Worm (Caenorhabditis elegans): ENCODE measurements around the gene sri-46.

The sri-46 gene

ce11 chrII:675303-675702 is 4.4 kb upstream of the sri-46 start, which contains the start of gene Y39F10C.1:
Gene Y39F10C.1, plus strand, starts transcription at chrII:675603.
- no peak for TF ChIP-seq hsf-1 (GFP tag; IDR thresholded peaks at IDR 0.05)
- no peak for TF ChIP-seq lin-35 (GFP tag; optimal IDR thresholded peaks at IDR 0.05)
- no peak for TF ChIP-seq lin-40 (tag; optimal IDR thresholded peaks at IDR 0.05)
- TF ChIP-seq F23B12.7 (tag; optimal IDR thresholded peaks at IDR 0.05; ENCODE audit: insufficient read depth): no peak
- TF ChIP-seq K11D2.4 (GFP tag; IDR thresholded peaks at IDR 0.05): no peak

- TF ChIP-seq fkh-3 (tag; optimal IDR thresholded peaks at IDR 0.05) (no peak), egl-44 (GFP tag; IDR thresholded peaks at IDR 0.05) (no peak), dpl-1 (GFP tag; optimal IDR thresholded peaks at IDR 0.05) (no peak), F57C9.4 (tag; optimal IDR thresholded peaks at IDR 0.05) (no peak), ccch-3 (GFP tag; optimal IDR thresholded peaks at IDR 0.05) (no peak), lag-1 (GFP tag; IDR thresholded peaks at IDR 0.05) (no peak), Y67H2A.10 (GFP tag; conservative IDR thresholded peaks at IDR 0.05) (no peak), hmg-20 (GFP tag; IDR thresholded peaks at IDR 0.05) (no peak), ztf-28 (GFP tag; IDR thresholded peaks at IDR 0.05) (no peak), hlh-26 (GFP tag; conservative IDR thresholded peaks at IDR 0.05) (no peak), hmg-1.2 (GFP tag; IDR thresholded peaks at IDR 0.05) (no peak), nhr-27 (tag; optimal IDR thresholded peaks at IDR 0.05) (no peak)
Measured at ce11 chrII:674116-674515, 3.2 kb upstream of the sri-46 start, which contains the start of gene Y39F10C.3. Gene Y39F10C.3, plus strand, starts transcription at chrII:674416.

- TF ChIP-seq C06A6.2 (GFP tag; conservative IDR thresholded peaks at IDR 0.05) (no peak), attf-6 (GFP tag; IDR thresholded peaks at IDR 0.05) (no peak), hmg-1.2 (GFP tag; IDR thresholded peaks at IDR 0.05) (no peak), F49E8.2 (tag; optimal IDR thresholded peaks at IDR 0.05; ENCODE audit: insufficient read depth) (no peak), unc-130 (GFP tag; optimal IDR thresholded peaks at IDR 0.05) (no peak), dpff-1 (tag; optimal IDR thresholded peaks at IDR 0.05) (no peak), rec-8 (tag; optimal IDR thresholded peaks at IDR 0.05) (no peak), bed-2 (GFP tag; IDR thresholded peaks at IDR 0.05) (no peak), rpc-1 (optimal IDR thresholded peaks at IDR 0.05) (no peak), rpc-1 (tag; optimal IDR thresholded peaks at IDR 0.05) (no peak), ets-4 (GFP tag; optimal IDR thresholded peaks at IDR 0.05) (no peak), unc-62 (GFP tag; optimal IDR thresholded peaks at IDR 0.05) (no peak)
Measured at ce11 chrII:667864-668263, 3.1 kb downstream of the sri-46 start.

- no peak for TF ChIP-seq zfh-2 (GFP tag; conservative IDR thresholded peaks at IDR 0.05)
- TF ChIP-seq nhr-120 (GFP tag; IDR thresholded peaks at IDR 0.05): no peak
- no peak for TF ChIP-seq chd-7 (tag; optimal IDR thresholded peaks at IDR 0.05)
- no peak for TF ChIP-seq let-526 (GFP tag; IDR thresholded peaks at IDR 0.05)
- no peak for TF ChIP-seq lag-1 (GFP tag; IDR thresholded peaks at IDR 0.05)
- TF ChIP-seq zim-3 (tag; optimal IDR thresholded peaks at IDR 0.05): no peak
- TF ChIP-seq madf-6 (GFP tag; IDR thresholded peaks at IDR 0.05): no peak
- TF ChIP-seq aptf-2 (GFP tag; conservative IDR thresholded peaks at IDR 0.05): no peak
- no peak for TF ChIP-seq tlf-1 (GFP tag; optimal IDR thresholded peaks at IDR 0.05)
- TF ChIP-seq ZK185.1 (tag; optimal IDR thresholded peaks at IDR 0.05; ENCODE audit: poor library complexity, severe bottlenecking): no peak
- TF ChIP-seq ztf-3 (GFP tag; optimal IDR thresholded peaks at IDR 0.05): no peak
- no peak for TF ChIP-seq mcd-1 (GFP tag; IDR thresholded peaks at IDR 0.05)
- TF ChIP-seq egl-44 (GFP tag; IDR thresholded peaks at IDR 0.05): no peak
- no peak for TF ChIP-seq snpc-1.3 (tag; optimal IDR thresholded peaks at IDR 0.05; ENCODE audit: insufficient read depth)
- TF ChIP-seq Y95B8A.8 (GFP tag; IDR thresholded peaks at IDR 0.05): no peak
- TF ChIP-seq egl-18 (GFP tag; IDR thresholded peaks at IDR 0.05): no peak
- no peak for TF ChIP-seq lsy-27 (tag; optimal IDR thresholded peaks at IDR 0.05; ENCODE audit: borderline replicate concordance, insufficient read depth)
- no peak for TF ChIP-seq gei-17 (GFP tag; optimal IDR thresholded peaks at IDR 0.05)
- TF ChIP-seq F39B2.1 (GFP tag; IDR thresholded peaks at IDR 0.05): no peak
Measured at ce11 chrII:661696-662095, 9.2 kb downstream of the sri-46 start, which contains the start of gene sri-45. Gene sri-45, minus strand, starts transcription at chrII:661796.
